Worm (Caenorhabditis elegans): ENCODE data around the gene F54D12.2.

ce11 chrII:1420806-1421463 lies 22.4 kb downstream of the F54D12.2 start:
- no peak for TF ChIP-seq sdz-12 (GFP tag; optimal IDR thresholded peaks at IDR 0.05)
- TF ChIP-seq spr-3 (GFP tag; optimal IDR thresholded peaks at IDR 0.05) = no peak
- no peak for TF ChIP-seq unc-130 (GFP tag; optimal IDR thresholded peaks at IDR 0.05)
- no peak for TF ChIP-seq lin-15B (tag; optimal IDR thresholded peaks at IDR 0.05)
- TF ChIP-seq jun-1 (tag; optimal IDR thresholded peaks at IDR 0.05) = no peak
- TF ChIP-seq ama-1 (optimal IDR thresholded peaks at IDR 0.05) = no peak
- TF ChIP-seq lsy-2 (tag; optimal IDR thresholded peaks at IDR 0.05) = no peak
- TF ChIP-seq pha-4 (GFP tag; IDR thresholded peaks at IDR 0.05) = no peak
- TF ChIP-seq pha-4 (tag; optimal IDR thresholded peaks at IDR 0.05) = no peak
- TF ChIP-seq daf-8 (GFP tag; IDR thresholded peaks at IDR 0.05) = no peak
